Worm (Caenorhabditis elegans) whole organism, late embryonic: Measurements from ENCODE around the gene srd-25.

ENCODE experiments used
- ceh-9 ChIP-seq: sonication (generic microtip); optimal IDR thresholded peaks from 2 replicates; lab custom pipeline; 2016; ENCODE audit warnings: mild to moderate bottlenecking, missing genetic modification characterization, inconsistent platforms, missing compliant biosample characterization
- lin-11 ChIP-seq: fragments of 200-800 bp; sonication (Bioruptor generic); optimal IDR thresholded peaks from 2 replicates; lab custom pipeline; 2018; ENCODE audit warnings: mild to moderate bottlenecking, missing genetic modification characterization, missing compliant biosample characterization
- pha-2 ChIP-seq: sonication (generic microtip); optimal IDR thresholded peaks from 2 replicates; lab custom pipeline; 2017; ENCODE audit warnings: mild to moderate bottlenecking, missing genetic modification characterization, missing compliant biosample characterization
- pqm-1 ChIP-seq: sonication (generic microtip); optimal IDR thresholded peaks from 2 replicates; lab custom pipeline; 2016; ENCODE audit warnings: missing genetic modification characterization, missing compliant biosample characterization
- ref-2 ChIP-seq: sonication (generic microtip); optimal IDR thresholded peaks from 2 replicates; lab custom pipeline; 2016; ENCODE audit warnings: missing genetic modification characterization, missing compliant biosample characterization
- unc-86 ChIP-seq: sonication (generic microtip); optimal IDR thresholded peaks from 2 replicates; lab custom pipeline; 2016; ENCODE audit warnings: missing genetic modification characterization, missing compliant biosample characterization

- TF ChIP-seq ref-2: no peak
- TF ChIP-seq lin-11 (tag; lab: Kevin White, UChicago): no peak
- no peak for TF ChIP-seq pqm-1 (tag; lab: Kevin White, UChicago)
- TF ChIP-seq unc-86 (tag; lab: Kevin White, UChicago): no peak
- TF ChIP-seq pha-2 (tag; lab: Kevin White, UChicago): no peak
- no peak for TF ChIP-seq ceh-9
Observed at ce11 chrV:7609698-7610420, 22.0 kb upstream of the srd-25 start, which contains the start of the genes folt-3 and clec-214.
